Worm (Caenorhabditis elegans) whole organism, L4/young adult: Measurements from ENCODE around the gene R05A10.8.

Experiments used
- dao-5 ChIP-seq: sonication (generic microtip); optimal IDR thresholded peaks from 2 replicates; lab custom pipeline; 2016; ENCODE audit warnings: missing genotype, missing genetic modification characterization, moderate library complexity, missing compliant biosample characterization
- him-1 ChIP-seq: sonication (generic microtip); optimal IDR thresholded peaks from 2 replicates; lab custom pipeline; 2016; ENCODE audit warnings: missing genotype, missing genetic modification reagents, missing genetic modification characterization, missing compliant biosample characterization

- TF ChIP-seq him-1 (tag; lab: Kevin White, UChicago) (no peak), dao-5 (tag; lab: Kevin White, UChicago) (no peak)
Observed at ce11 chrIV:14203162-14203561, 45.2 kb upstream of the R05A10.8 start, which contains the start of gene F02H6.3.
